Worm (Caenorhabditis elegans) whole organism, mixed stage, embryonic: Measurements from ENCODE around the gene Y110A2AR.1.

Experiments
- ceh-39 ChIP-seq: fragments of 150-350 bp; optimal IDR thresholded peaks from 2 replicates; lab custom pipeline; 2014; ENCODE audit warnings: missing biosample characterization, missing genetic modification characterization
- mep-1 ChIP-seq: fragments of 150-350 bp; optimal IDR thresholded peaks from 2 replicates; lab custom pipeline; 2017; ENCODE audit warnings: missing biosample characterization, missing genetic modification reagents, missing genetic modification characterization, inconsistent platforms
- nhr-76 ChIP-seq: sonication (generic microtip); optimal IDR thresholded peaks from 2 replicates; lab custom pipeline; 2017; ENCODE audit warnings: missing biosample characterization, missing genetic modification characterization

DNA sequence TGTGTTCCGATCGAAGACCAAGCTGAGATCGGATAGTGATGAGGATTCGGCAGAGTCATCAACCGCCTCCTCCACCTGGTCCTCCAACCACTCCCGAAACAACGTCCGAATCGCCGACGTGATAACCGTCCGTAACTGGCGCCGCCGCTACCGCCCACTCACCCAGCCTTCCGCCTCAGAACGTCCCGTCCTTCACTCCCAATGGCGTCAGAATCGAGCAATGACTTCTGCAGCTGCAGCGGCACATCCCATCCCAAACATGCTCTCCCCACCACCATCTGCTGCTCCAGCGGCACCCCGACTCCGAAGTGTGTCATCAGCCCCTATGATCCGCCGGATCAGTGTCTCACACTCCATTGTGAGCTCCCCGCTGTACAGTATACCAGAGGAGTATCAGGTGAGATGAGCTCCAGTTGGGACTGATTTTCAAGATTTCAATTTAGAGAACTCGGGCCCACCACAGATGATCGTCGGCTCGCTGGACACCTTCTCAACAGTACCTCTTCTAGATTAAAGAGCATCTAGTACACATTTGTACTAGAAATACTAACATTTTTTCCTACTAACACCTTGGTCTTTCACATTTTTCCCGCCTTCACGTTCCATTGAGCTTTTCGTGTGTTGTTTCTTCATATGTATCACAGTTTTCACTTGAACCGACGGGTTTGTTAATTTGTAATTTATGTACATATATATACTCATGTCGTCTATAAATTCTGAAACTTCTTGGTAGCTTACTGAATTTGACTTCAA is 6.5 kb downstream of the Y110A2AR.1 start:
- no peak for TF ChIP-seq mep-1
- TF ChIP-seq nhr-76, result no peak
- TF ChIP-seq ceh-39 (tag; lab: Kevin White, UChicago), result no peak
